Worm (Caenorhabditis elegans): ENCODE results near the gene E04F6.9.

- no peak for TF ChIP-seq him-1 (tag; optimal IDR thresholded peaks at IDR 0.05)
- TF ChIP-seq dao-5 (tag; optimal IDR thresholded peaks at IDR 0.05), result no peak
- no peak for TF ChIP-seq W03F9.2 (tag; optimal IDR thresholded peaks at IDR 0.05)
These were observed 8.8 kb downstream of the E04F6.9 start, which contains the start of gene srd-56 for ce11 chrII:7203110-7203509.
